5 worm cellular contexts compared by ENCODE assay signal in genomic region chrV:8607353-8607850, ce11.
TF ChIP-seq lines count a peak whose summit lies in the region.

Gene smk-1, plus strand, starts transcription at chrV:8607800.

TF ChIP-seq in whole organism, L1 larva, 84 proteins besides CTCF, POLR2A, EP300 and RAD21 (continues in another document):
- TF ChIP-seq nhr-47 (tag; optimal IDR thresholded peaks at IDR 0.05; lab: Kevin White, UChicago): peak; percentile 4
- TF ChIP-seq mdl-1 (tag; optimal IDR thresholded peaks at IDR 0.05; lab: Kevin White, UChicago): peak in 1 of 2 experiments; percentile 11
- TF ChIP-seq ceh-8 (GFP tag; optimal IDR thresholded peaks at IDR 0.05; lab: Kevin White, UChicago): no peak
- TF ChIP-seq C16A3.4 (tag; optimal IDR thresholded peaks at IDR 0.05; lab: Kevin White, UChicago): no peak
- 0 out of 2 replicates have a peak, but pooled peaks have one; percentile 3 for TF ChIP-seq nhr-19 (GFP tag; conservative IDR thresholded peaks at IDR 0.05; lab: Robert Waterston, UW)
- TF ChIP-seq lin-35 (GFP tag; optimal IDR thresholded peaks at IDR 0.05; lab: Kevin White, UChicago): peak in 1 of 2 experiments; percentile 16
- TF ChIP-seq F16B12.6 (tag; optimal IDR thresholded peaks at IDR 0.05; lab: Kevin White, UChicago): no peak
- TF ChIP-seq lsy-2 (tag; optimal IDR thresholded peaks at IDR 0.05; lab: Kevin White, UChicago): peak in 1 of 2 experiments; percentile 18
- peak; percentile 45 for TF ChIP-seq nhr-71 (tag; optimal IDR thresholded peaks at IDR 0.05; lab: Kevin White, UChicago)
- no peak for TF ChIP-seq ceh-63 (GFP tag; optimal IDR thresholded peaks at IDR 0.05; lab: Kevin White, UChicago)
- TF ChIP-seq xbp-1 (tag; optimal IDR thresholded peaks at IDR 0.05; lab: Kevin White, UChicago): no peak
- peak; percentile 16 for TF ChIP-seq skn-1 (tag; optimal IDR thresholded peaks at IDR 0.05; lab: Kevin White, UChicago)
- TF ChIP-seq swsn-7 (tag; optimal IDR thresholded peaks at IDR 0.05; lab: Kevin White, UChicago): peak; percentile 3
- TF ChIP-seq nhr-85 (tag; lab: Kevin White, UChicago): peak; percentile 77
- TF ChIP-seq mep-1 (tag; optimal IDR thresholded peaks at IDR 0.05; lab: Kevin White, UChicago): peak; percentile 34
- peak; percentile 85 for TF ChIP-seq blmp-1 (tag; optimal IDR thresholded peaks at IDR 0.05; lab: Kevin White, UChicago)
- peak; percentile 67 for TF ChIP-seq lin-14 (GFP tag; optimal IDR thresholded peaks at IDR 0.05; lab: Kevin White, UChicago)
- peak; percentile 38 for TF ChIP-seq snu-23 (GFP tag; optimal IDR thresholded peaks at IDR 0.05; lab: Kevin White, UChicago)

TF ChIP-seq in whole organism, L2 larva, 48 proteins besides CTCF, POLR2A, EP300 and RAD21:
- TF ChIP-seq unc-55 (GFP tag; optimal IDR thresholded peaks at IDR 0.05; lab: Kevin White, UChicago) (no peak), C34F6.9 (tag; optimal IDR thresholded peaks at IDR 0.05; lab: Kevin White, UChicago) (peak; percentile 22), lin-13 (GFP tag; optimal IDR thresholded peaks at IDR 0.05; lab: Kevin White, UChicago) (no peak), R02D3.7 (tag; optimal IDR thresholded peaks at IDR 0.05; lab: Kevin White, UChicago) (no peak), fos-1 (tag; optimal IDR thresholded peaks at IDR 0.05; lab: Kevin White, UChicago) (peak; percentile 50), mbf-1 (tag; optimal IDR thresholded peaks at IDR 0.05; lab: Kevin White, UChicago) (no peak), egl-27 (tag; optimal IDR thresholded peaks at IDR 0.05; lab: Kevin White, UChicago) (no peak), mdl-1 (tag; optimal IDR thresholded peaks at IDR 0.05; lab: Kevin White, UChicago) (no peak), nhr-21 (tag; optimal IDR thresholded peaks at IDR 0.05; lab: Kevin White, UChicago) (peak; percentile 49), crh-2 (tag; optimal IDR thresholded peaks at IDR 0.05; lab: Kevin White, UChicago) (peak; percentile 27), nhr-25 (tag; optimal IDR thresholded peaks at IDR 0.05; lab: Kevin White, UChicago) (peak; percentile 82), gmeb-1 (tag; optimal IDR thresholded peaks at IDR 0.05; lab: Kevin White, UChicago) (peak; percentile 26), sma-9 (GFP tag; optimal IDR thresholded peaks at IDR 0.05; lab: Kevin White, UChicago) (peak; percentile 67), sma-9 (tag; optimal IDR thresholded peaks at IDR 0.05; lab: Kevin White, UChicago) (no peak), ztf-4 (tag; optimal IDR thresholded peaks at IDR 0.05; lab: Kevin White, UChicago) (peak; percentile 41), sma-3 (GFP tag; optimal IDR thresholded peaks at IDR 0.05; lab: Kevin White, UChicago) (peak; percentile 39), blmp-1 (tag; optimal IDR thresholded peaks at IDR 0.05; lab: Kevin White, UChicago; ENCODE audit: insufficient read depth) (peak; percentile 22), sem-4 (tag; optimal IDR thresholded peaks at IDR 0.05; lab: Kevin White, UChicago) (peak; percentile 17)

TF ChIP-seq in whole organism, L3 larva, 47 proteins besides CTCF, POLR2A, EP300 and RAD21:
- TF ChIP-seq nhr-23 (tag; optimal IDR thresholded peaks at IDR 0.05; lab: Kevin White, UChicago): peak; percentile 67
- no peak for TF ChIP-seq lin-39 (tag; optimal IDR thresholded peaks at IDR 0.05; lab: Kevin White, UChicago)
- peak; percentile 89 for TF ChIP-seq nhr-25 (tag; optimal IDR thresholded peaks at IDR 0.05; lab: Kevin White, UChicago)

TF ChIP-seq in whole organism, L4 larva, 104 proteins besides CTCF, POLR2A, EP300 and RAD21 (continues in another document):
- TF ChIP-seq fos-1 (tag; optimal IDR thresholded peaks at IDR 0.05; lab: Kevin White, UChicago) (no peak), ceh-20 (GFP tag; IDR thresholded peaks at IDR 0.05; lab: Robert Waterston, UW) (peak; percentile 36; the same call in 1 of the 2 replicates), daf-16 (GFP tag; optimal IDR thresholded peaks at IDR 0.05; lab: Kevin White, UChicago) (no peak), daf-16 (tag; optimal IDR thresholded peaks at IDR 0.05; lab: Kevin White, UChicago) (peak; percentile 9), spr-3 (GFP tag; optimal IDR thresholded peaks at IDR 0.05; lab: Kevin White, UChicago) (no peak), F49E8.2 (tag; optimal IDR thresholded peaks at IDR 0.05; lab: Kevin White, UChicago; ENCODE audit: borderline replicate concordance) (no peak), mes-2 (tag; optimal IDR thresholded peaks at IDR 0.05; lab: Kevin White, UChicago; ENCODE audit: poor library complexity, severe bottlenecking) (peak; percentile 10), dmd-6 (GFP tag; IDR thresholded peaks at IDR 0.05; lab: Robert Waterston, UW) (peak; percentile 37; the same call in 1 of the 2 replicates), daf-12 (tag; optimal IDR thresholded peaks at IDR 0.05; lab: Kevin White, UChicago) (no peak), ceh-62 (tag; optimal IDR thresholded peaks at IDR 0.05; lab: Kevin White, UChicago) (no peak), nhr-48 (tag; optimal IDR thresholded peaks at IDR 0.05; lab: Kevin White, UChicago) (no peak), ZK546.5 (tag; optimal IDR thresholded peaks at IDR 0.05; lab: Kevin White, UChicago) (no peak), lin-1 (GFP tag; IDR thresholded peaks at IDR 0.05; lab: Robert Waterston, UW) (no peak), unc-130 (GFP tag; optimal IDR thresholded peaks at IDR 0.05; lab: Kevin White, UChicago) (no peak), nhr-102 (tag; optimal IDR thresholded peaks at IDR 0.05; lab: Kevin White, UChicago) (no peak), snpc-1.2 (GFP tag; IDR thresholded peaks at IDR 0.05; lab: Robert Waterston, UW) (0 out of 2 replicates have a peak, but pooled peaks have one; percentile 9), set-16 (GFP tag; IDR thresholded peaks at IDR 0.05; lab: Robert Waterston, UW) (no peak), egl-27 (tag; optimal IDR thresholded peaks at IDR 0.05; lab: Kevin White, UChicago) (no peak), nhr-10 (tag; optimal IDR thresholded peaks at IDR 0.05; lab: Kevin White, UChicago) (no peak), hlh-11 (tag; optimal IDR thresholded peaks at IDR 0.05; lab: Kevin White, UChicago) (peak; percentile 49), nhr-111 (GFP tag; optimal IDR thresholded peaks at IDR 0.05; lab: Kevin White, UChicago) (no peak), nhr-6 (tag; optimal IDR thresholded peaks at IDR 0.05; lab: Kevin White, UChicago) (no peak), nhr-11 (tag; optimal IDR thresholded peaks at IDR 0.05; lab: Kevin White, UChicago) (no peak), egl-43 (GFP tag; IDR thresholded peaks at IDR 0.05; lab: Robert Waterston, UW) (no peak), dve-1 (tag; optimal IDR thresholded peaks at IDR 0.05; lab: Kevin White, UChicago; ENCODE audit: insufficient read depth) (peak; percentile 18), daf-8 (GFP tag; IDR thresholded peaks at IDR 0.05; lab: Robert Waterston, UW) (no peak), mep-1 (tag; optimal IDR thresholded peaks at IDR 0.05; lab: Kevin White, UChicago) (peak; percentile 28), nhr-76 (tag; optimal IDR thresholded peaks at IDR 0.05; lab: Kevin White, UChicago) (no peak), F44E2.7 (GFP tag; IDR thresholded peaks at IDR 0.05; lab: Robert Waterston, UW) (no peak)

TF ChIP-seq in whole organism, young adult, 124 proteins besides CTCF, POLR2A, EP300 and RAD21:
- TF ChIP-seq athp-1 (tag; optimal IDR thresholded peaks at IDR 0.05; lab: Kevin White, UChicago) (no peak), C06A6.2 (GFP tag; conservative IDR thresholded peaks at IDR 0.05; lab: Robert Waterston, UW) (no peak), F10E7.11 (tag; optimal IDR thresholded peaks at IDR 0.05; lab: Kevin White, UChicago) (no peak), madf-6 (GFP tag; IDR thresholded peaks at IDR 0.05; lab: Robert Waterston, UW) (peak; percentile 16; the same call in 1 of the 2 replicates), lin-40 (tag; optimal IDR thresholded peaks at IDR 0.05; lab: Kevin White, UChicago) (peak; percentile 8), hmg-1.2 (GFP tag; IDR thresholded peaks at IDR 0.05; lab: Robert Waterston, UW) (peak; percentile 31; the same call in 1 of the 2 replicates), nhr-80 (tag; optimal IDR thresholded peaks at IDR 0.05; lab: Kevin White, UChicago) (peak; percentile 46), F57C9.4 (tag; optimal IDR thresholded peaks at IDR 0.05; lab: Kevin White, UChicago) (no peak), hlh-26 (GFP tag; conservative IDR thresholded peaks at IDR 0.05; lab: Robert Waterston, UW) (no peak), fkh-3 (tag; optimal IDR thresholded peaks at IDR 0.05; lab: Kevin White, UChicago) (no peak), attf-5 (GFP tag; optimal IDR thresholded peaks at IDR 0.05; lab: Kevin White, UChicago) (no peak), ztf-25 (GFP tag; IDR thresholded peaks at IDR 0.05; lab: Robert Waterston, UW) (no peak)
TF ChIP-seq in whole organism, young adult: peak in this region for 4.
